Worm (Caenorhabditis elegans) whole organism, L4 larva: ENCODE measurements around the gene C30G7.2.

ENCODE experiments used
- D1046.2 ChIP-seq: fragments of 200-800 bp; sonication (Bioruptor generic); IDR thresholded peaks from 2 replicates; pipeline ENCODE4 v1.3.6; 2022; ENCODE audit warnings: missing genetic modification characterization, missing compliant biosample characterization
- F44E2.7 ChIP-seq: fragments of 200-800 bp; sonication (Bioruptor generic); IDR thresholded peaks from 2 replicates; pipeline ENCODE4 v2.1.2; 2022; ENCODE audit warnings: missing genetic modification characterization, missing compliant biosample characterization
- F49E8.2 ChIP-seq: sonication (generic microtip); optimal IDR thresholded peaks from 2 replicates; lab custom pipeline; 2016; ENCODE audit warnings: missing compliant biosample characterization, mild to moderate bottlenecking, missing genetic modification characterization, borderline replicate concordance
- T20F7.1 ChIP-seq: fragments of 200-800 bp; sonication (Bioruptor generic); optimal IDR thresholded peaks from 2 replicates; lab custom pipeline; 2018; ENCODE audit warnings: mild to moderate bottlenecking, missing genetic modification characterization, missing compliant biosample characterization
- T26A8.4 ChIP-seq: fragments of 200-800 bp; sonication (Bioruptor generic); IDR thresholded peaks from 2 replicates; pipeline ENCODE4 v1.3.6; 2022; ENCODE audit warnings: missing genetic modification characterization, missing compliant biosample characterization
- Y105C5A.15 ChIP-seq: fragments of 200-800 bp; sonication (Bioruptor generic); IDR thresholded peaks from 2 replicates; pipeline ENCODE4 v1.3.6; 2022; ENCODE audit warnings: missing genetic modification characterization, missing compliant biosample characterization
- Y48G9A.11 ChIP-seq: fragments of 200-800 bp; sonication (Bioruptor generic); IDR thresholded peaks from 2 replicates; pipeline ENCODE4 v1.3.6; 2022; ENCODE audit warnings: missing genetic modification reagents, missing genetic modification characterization, missing compliant biosample characterization
- Y5F2A.4 ChIP-seq: fragments of 200-800 bp; sonication (Bioruptor generic); optimal IDR thresholded peaks from 2 replicates; lab custom pipeline; 2018; ENCODE audit warnings: mild to moderate bottlenecking, missing genetic modification characterization, missing compliant biosample characterization
- Y75B8A.6 ChIP-seq: fragments of 200-800 bp; sonication (Bioruptor generic); IDR thresholded peaks from 2 replicates; pipeline ENCODE4 v1.3.6; 2022; ENCODE audit warnings: missing genetic modification reagents, missing genetic modification characterization, missing compliant biosample characterization
- ceh-44 ChIP-seq: fragments of 200-800 bp; sonication (Bioruptor generic); IDR thresholded peaks from 2 replicates; pipeline ENCODE4 v1.3.6; 2022; ENCODE audit warnings: missing genetic modification reagents, missing genetic modification characterization, missing compliant biosample characterization
- daf-12 ChIP-seq: fragments of 150-350 bp; optimal IDR thresholded peaks from 2 replicates; lab custom pipeline; 2014; ENCODE audit warnings: missing biosample characterization, missing genetic modification reagents, missing genetic modification characterization
- dve-1 ChIP-seq: sonication (generic microtip); optimal IDR thresholded peaks from 2 replicates; lab custom pipeline; 2017; ENCODE audit warnings: antibody characterized with exemption, mild to moderate bottlenecking, missing genetic modification characterization, missing compliant biosample characterization; ENCODE audit not compliant: insufficient read depth
- fkh-10 ChIP-seq: fragments of 150-350 bp; optimal IDR thresholded peaks from 2 replicates; lab custom pipeline; 2014; ENCODE audit warnings: missing biosample characterization, missing genetic modification reagents, missing genetic modification characterization
- hlh-30 ChIP-seq: sonication (generic microtip); optimal IDR thresholded peaks from 2 replicates; lab custom pipeline; 2017; ENCODE audit warnings: antibody characterized with exemption, mild to moderate bottlenecking, missing genetic modification characterization, missing compliant biosample characterization; ENCODE audit not compliant: insufficient read depth
- lin-13 ChIP-seq: fragments of 150-350 bp; optimal IDR thresholded peaks from 2 replicates; lab custom pipeline; 2014; ENCODE audit warnings: missing biosample characterization, missing genetic modification reagents, missing genetic modification characterization
- lin-38 ChIP-seq: fragments of 200-800 bp; sonication (Bioruptor generic); IDR thresholded peaks from 2 replicates; pipeline ENCODE4 v1.3.6; 2022; ENCODE audit warnings: missing genetic modification reagents, missing genetic modification characterization, missing compliant biosample characterization
- lsy-2 ChIP-seq, 2 experiments: fragments of 150-350 bp in 1 of 2; sonication (generic microtip) in 1 of 2; optimal IDR thresholded peaks; 2 replicates each; lab custom pipeline; 2014 to 2017; ENCODE audit warnings: missing biosample characterization in 2 of 2, missing genetic modification characterization in 2 of 2
- nhr-10 ChIP-seq: fragments of 150-350 bp; optimal IDR thresholded peaks from 2 replicates; lab custom pipeline; 2014; ENCODE audit warnings: missing biosample characterization, missing genetic modification characterization
- nhr-111 ChIP-seq: fragments of 200-800 bp; sonication (Bioruptor generic); optimal IDR thresholded peaks from 2 replicates; lab custom pipeline; 2018; ENCODE audit warnings: mild to moderate bottlenecking, missing genetic modification characterization, missing compliant biosample characterization
- nhr-25 ChIP-seq: sonication (generic microtip); optimal IDR thresholded peaks from 2 replicates; lab custom pipeline; 2017; ENCODE audit warnings: missing genetic modification characterization, mild to moderate bottlenecking, missing compliant biosample characterization, antibody characterized with exemption, moderate library complexity, borderline replicate concordance; ENCODE audit not compliant: insufficient read depth
- nhr-48 ChIP-seq: sonication (generic microtip); optimal IDR thresholded peaks from 2 replicates; lab custom pipeline; 2016; ENCODE audit warnings: mild to moderate bottlenecking, missing genetic modification characterization, missing compliant biosample characterization
- php-3 ChIP-seq: fragments of 200-800 bp; sonication (Bioruptor generic); IDR thresholded peaks from 2 replicates; pipeline ENCODE4 v1.3.6; 2022; ENCODE audit warnings: missing genetic modification reagents, missing genetic modification characterization, missing compliant biosample characterization
- snpc-4 ChIP-seq: fragments of 150-350 bp; optimal IDR thresholded peaks from 2 replicates; lab custom pipeline; 2014; ENCODE audit warnings: missing biosample characterization, missing genetic modification characterization
- unc-62 ChIP-seq, 3 experiments: fragments of 150-350 bp in 1 of 3; sonication (generic microtip); optimal IDR thresholded peaks in 2 of 3; peaks in 1 of 3; 1 replicate in 1 of 3; 2 replicates in 2 of 3; lab custom pipeline; 2014 to 2017; ENCODE audit warnings: missing biosample characterization in 3 of 3, missing genetic modification characterization in 3 of 3, missing genetic modification reagents in 3 of 3, missing genotype in 1 of 3
- zag-1 ChIP-seq: fragments of 150-350 bp; optimal IDR thresholded peaks from 2 replicates; lab custom pipeline; 2014; ENCODE audit warnings: missing biosample characterization, missing genetic modification characterization

The C30G7.2 gene

ce11 chrV:14971136-14971535 lies 34.4 kb downstream of the C30G7.2 start, which contains the start of gene nlp-59:
Gene nlp-59 (plus strand): TSS chrV:14971436.
- TF ChIP-seq nhr-48 (tag; lab: Kevin White, UChicago), result no peak
- TF ChIP-seq Y48G9A.11, result no peak
- TF ChIP-seq Y5F2A.4, result no peak
- no peak for TF ChIP-seq T20F7.1 (GFP tag; lab: Kevin White, UChicago)
- no peak for TF ChIP-seq lin-38 (GFP tag; lab: Robert Waterston, UW)
- TF ChIP-seq T26A8.4 (GFP tag; lab: Robert Waterston, UW), result no peak

- TF ChIP-seq dve-1 (tag; lab: Kevin White, UChicago) (no peak), php-3 (GFP tag; lab: Robert Waterston, UW) (no peak), D1046.2 (GFP tag; lab: Robert Waterston, UW) (no peak), lsy-2 (tag; optimal IDR thresholded peaks at IDR 0.05; lab: Kevin White, UChicago) (no peak), fkh-10 (GFP tag; lab: Kevin White, UChicago) (no peak), F44E2.7 (GFP tag; lab: Robert Waterston, UW) (no peak), zag-1 (no peak), nhr-111 (no peak), unc-62 (GFP tag; optimal IDR thresholded peaks at IDR 0.05 in 1 of 2; lab: Kevin White, UChicago) (no peak), unc-62 (tag; optimal IDR thresholded peaks at IDR 0.05; lab: Kevin White, UChicago) (no peak), Y5F2A.4 (no peak), daf-12 (tag; lab: Kevin White, UChicago) (no peak), Y105C5A.15 (GFP tag; lab: Robert Waterston, UW) (no peak), nhr-10 (no peak)
These were observed 41.6 kb downstream of the C30G7.2 start, which contains the start of the genes grd-12 and F02D8.1 for ce11 chrV:14978205-14978751. Gene grd-12 (plus strand): TSS chrV:14978505. Gene F02D8.1 (minus strand): TSS chrV:14978701.

- TF ChIP-seq Y75B8A.6 (GFP tag; lab: Robert Waterston, UW) (no peak), ceh-44 (GFP tag; lab: Robert Waterston, UW) (no peak), Y48G9A.11 (no peak), snpc-4 (no peak), lsy-2 (tag; optimal IDR thresholded peaks at IDR 0.05; lab: Kevin White, UChicago) (no peak), hlh-30 (tag; lab: Kevin White, UChicago) (no peak), lin-13 (GFP tag; lab: Kevin White, UChicago) (no peak), F49E8.2 (tag; lab: Kevin White, UChicago) (no peak), nhr-25 (tag; lab: Kevin White, UChicago) (no peak), nhr-111 (no peak)
These were observed 43.2 kb downstream of the C30G7.2 start, which contains the start of gene xbx-1 for ce11 chrV:14979937-14980336. Gene xbx-1 (plus strand): TSS chrV:14980237.

ce11 chrV:14984593-14984992 lies 47.9 kb downstream of the C30G7.2 start, which contains the start of gene F02D8.4:
Gene F02D8.4 (plus strand): TSS chrV:14984893.
- TF ChIP-seq unc-62 (GFP tag; optimal IDR thresholded peaks at IDR 0.05 in 1 of 2; lab: Kevin White, UChicago) (peak in 1 of 2 experiments; percentile 26), unc-62 (tag; optimal IDR thresholded peaks at IDR 0.05; lab: Kevin White, UChicago) (no peak), lsy-2 (tag; optimal IDR thresholded peaks at IDR 0.05; lab: Kevin White, UChicago) (no peak)
